Fruit fly (Drosophila melanogaster) whole organism, embryonic: Measurements from ENCODE around the gene CG15461.
A peak's percentile ranks its signal among the peaks of the same experiment; 100 is the strongest.

ENCODE experiments used
- Atf3 ChIP-seq: fragments of 200-800 bp; sonication (Bioruptor generic); optimal IDR thresholded peaks from 3 replicates; lab custom pipeline; 2016; ENCODE audit warnings: missing biosample characterization, missing genetic modification characterization
- CG11093 ChIP-seq: fragments of 200-800 bp; sonication (Bioruptor generic); IDR thresholded peaks from 3 replicates; pipeline ENCODE4 v1.3.6; 2022; ENCODE audit warnings: missing biosample characterization, missing genetic modification characterization
- CG11247 ChIP-seq: fragments of 200-800 bp; sonication (Bioruptor generic); IDR thresholded peaks from 2 replicates; pipeline ENCODE4 v1.3.6; 2022; ENCODE audit warnings: missing biosample characterization, missing genetic modification characterization
- CG11456 ChIP-seq: fragments of 200-800 bp; sonication (Bioruptor generic); IDR thresholded peaks from 3 replicates; pipeline ENCODE4 v1.3.6; 2022; ENCODE audit warnings: missing biosample characterization, missing genetic modification characterization
- CG12071 ChIP-seq: fragments of 200-800 bp; sonication (Bioruptor generic); optimal IDR thresholded peaks from 3 replicates; lab custom pipeline; 2018; ENCODE audit warnings: missing biosample characterization, mild to moderate bottlenecking, missing genetic modification characterization
- CG12391 ChIP-seq: fragments of 200-800 bp; sonication (Bioruptor generic); optimal IDR thresholded peaks from 3 replicates; lab custom pipeline; 2018; ENCODE audit warnings: missing biosample characterization, mild to moderate bottlenecking, missing genetic modification characterization, moderate library complexity
- CG12659 ChIP-seq: fragments of 200-800 bp; sonication (Bioruptor generic); optimal IDR thresholded peaks from 3 replicates; lab custom pipeline; 2017; ENCODE audit warnings: mild to moderate bottlenecking, missing biosample characterization, missing genetic modification reagents, missing genetic modification characterization
- CG13424 ChIP-seq: fragments of 200-800 bp; sonication (Bioruptor generic); optimal IDR thresholded peaks from 2 replicates; lab custom pipeline; 2019; ENCODE audit warnings: missing biosample characterization, mild to moderate bottlenecking, missing genetic modification characterization, moderate library complexity
- CG13894 ChIP-seq: fragments of 200-800 bp; sonication (Bioruptor generic); optimal IDR thresholded peaks from 3 replicates; lab custom pipeline; 2018; ENCODE audit warnings: missing biosample characterization, mild to moderate bottlenecking, missing genetic modification characterization, moderate library complexity
- CG14014 ChIP-seq: fragments of 200-800 bp; sonication (Bioruptor generic); IDR thresholded peaks from 2 replicates; pipeline ENCODE4 v1.3.6; 2022; ENCODE audit warnings: missing biosample characterization, missing genetic modification characterization
- CG15696 ChIP-seq: fragments of 200-800 bp; sonication (Bioruptor generic); optimal IDR thresholded peaks from 2 replicates; lab custom pipeline; 2019; ENCODE audit warnings: missing biosample characterization, mild to moderate bottlenecking, missing genetic modification characterization, moderate library complexity
- CG17912 ChIP-seq: fragments of 200-800 bp; sonication (Bioruptor generic); optimal IDR thresholded peaks from 2 replicates; lab custom pipeline; 2018; ENCODE audit warnings: missing biosample characterization, mild to moderate bottlenecking, missing genetic modification characterization
- CG18599 ChIP-seq: fragments of 200-800 bp; sonication (Bioruptor generic); optimal IDR thresholded peaks from 3 replicates; lab custom pipeline; 2017; ENCODE audit warnings: missing biosample characterization, missing genetic modification characterization, mild to moderate bottlenecking, moderate library complexity, missing genetic modification reagents
- CG30020 ChIP-seq: fragments of 200-800 bp; optimal IDR thresholded peaks from 2 replicates; lab custom pipeline; 2019; ENCODE audit warnings: missing biosample characterization, mild to moderate bottlenecking, missing genetic modification characterization, moderate library complexity
- CG31441 ChIP-seq: fragments of 200-800 bp; sonication (Bioruptor generic); IDR thresholded peaks from 2 replicates; pipeline ENCODE4 v1.3.6; 2022; ENCODE audit warnings: missing biosample characterization, missing genetic modification characterization
- CG32772 ChIP-seq: fragments of 200-800 bp; sonication (Bioruptor generic); IDR thresholded peaks from 2 replicates; pipeline ENCODE4 v1.3.6; 2022; ENCODE audit warnings: missing biosample characterization, missing genetic modification characterization
- CG3726 ChIP-seq: fragments of 200-800 bp; sonication (Bioruptor generic); IDR thresholded peaks from 3 replicates; pipeline ENCODE4, ENCODE4 v1.3.6; 2022; ENCODE audit warnings: missing biosample characterization, missing genetic modification characterization
- CG4328 ChIP-seq: fragments of 200-800 bp; sonication (Bioruptor generic); optimal IDR thresholded peaks from 3 replicates; lab custom pipeline; 2017; ENCODE audit warnings: missing biosample characterization, missing genetic modification reagents, missing genetic modification characterization
- CG6791 ChIP-seq: fragments of 200-800 bp; sonication (Bioruptor generic); IDR thresholded peaks from 3 replicates; pipeline ENCODE4 v1.3.6; 2022; ENCODE audit warnings: missing biosample characterization, missing genetic modification characterization; ENCODE audit not compliant: partially characterized antibody
- CG9797 ChIP-seq: fragments of 200-800 bp; sonication (Bioruptor generic); optimal IDR thresholded peaks from 3 replicates; lab custom pipeline; 2018; ENCODE audit warnings: missing biosample characterization, mild to moderate bottlenecking, missing genetic modification characterization
- CkIIα-i1 ChIP-seq: fragments of 200-800 bp; sonication (Bioruptor generic); IDR thresholded peaks from 2 replicates; pipeline ENCODE4 v1.3.6; 2022; ENCODE audit warnings: missing biosample characterization, missing genetic modification characterization
- CoRest ChIP-seq: fragments of 200-800 bp; sonication (Bioruptor generic); optimal IDR thresholded peaks from 3 replicates; lab custom pipeline; 2018; ENCODE audit warnings: missing biosample characterization, mild to moderate bottlenecking, missing genetic modification characterization, moderate library complexity
- Fer2 ChIP-seq: fragments of 200-800 bp; sonication (Bioruptor generic); optimal IDR thresholded peaks from 2 replicates; lab custom pipeline; 2018; ENCODE audit warnings: missing biosample characterization, mild to moderate bottlenecking, missing genetic modification characterization, moderate library complexity
- HmgZ ChIP-seq: fragments of 200-800 bp; sonication (Bioruptor generic); optimal IDR thresholded peaks from 2 replicates; lab custom pipeline; 2018; ENCODE audit warnings: missing biosample characterization, mild to moderate bottlenecking, missing genetic modification characterization
- Hr3 ChIP-seq: fragments of 200-800 bp; sonication (Bioruptor generic); optimal IDR thresholded peaks from 3 replicates; lab custom pipeline; 2016; ENCODE audit warnings: missing biosample characterization, missing genetic modification characterization
- Meics ChIP-seq: fragments of 200-800 bp; sonication (Bioruptor generic); optimal IDR thresholded peaks from 2 replicates; lab custom pipeline; 2017; ENCODE audit warnings: missing biosample characterization, mild to moderate bottlenecking, missing genetic modification characterization
- Myb ChIP-seq: fragments of 200-800 bp; sonication (Bioruptor generic); optimal IDR thresholded peaks from 2 replicates; lab custom pipeline; 2016; ENCODE audit warnings: missing biosample characterization, missing genetic modification characterization
- NFAT ChIP-seq: fragments of 200-800 bp; sonication (Bioruptor generic); IDR thresholded peaks from 2 replicates; pipeline ENCODE4 v1.3.6; 2022; ENCODE audit warnings: missing biosample characterization, missing genetic modification characterization
- NfI ChIP-seq: fragments of 200-800 bp; sonication (Bioruptor generic); optimal IDR thresholded peaks from 3 replicates; lab custom pipeline; 2018; ENCODE audit warnings: missing biosample characterization, mild to moderate bottlenecking, missing genetic modification characterization, moderate library complexity
- PHDP ChIP-seq: fragments of 200-800 bp; sonication (Bioruptor generic); optimal IDR thresholded peaks from 3 replicates; lab custom pipeline; 2018; ENCODE audit warnings: missing biosample characterization, mild to moderate bottlenecking, missing genetic modification characterization, moderate library complexity
- Poxn ChIP-seq: fragments of 200-800 bp; sonication (Bioruptor generic); IDR thresholded peaks from 2 replicates; pipeline ENCODE4 v1.3.6; 2022; ENCODE audit warnings: missing biosample characterization, missing genetic modification characterization
- Stat92E ChIP-seq, 3 experiments: fragments of >200 bp in 2 of 3; fragments of 200-800 bp in 1 of 3; sonication (Bioruptor generic) in 1 of 3; optimal IDR thresholded peaks; 2 replicates each; lab custom pipeline; 2017 to 2019; ENCODE audit warnings: missing biosample characterization in 3 of 3, missing genetic modification characterization in 3 of 3, mild to moderate bottlenecking in 1 of 3, moderate library complexity in 1 of 3
- Trl ChIP-seq, 3 experiments: fragments of >200 bp in 2 of 3; fragments of 200-800 bp in 1 of 3; sonication (Bioruptor generic) in 1 of 3; optimal IDR thresholded peaks; 2 replicates in 1 of 3; 3 replicates in 2 of 3; lab custom pipeline; 2016 to 2017; ENCODE audit warnings: missing biosample characterization in 1 of 3, missing genetic modification characterization in 1 of 3
- bcd ChIP-seq: fragments of 200-800 bp; sonication (Bioruptor generic); optimal IDR thresholded peaks from 2 replicates; lab custom pipeline; 2017; ENCODE audit warnings: missing biosample characterization, mild to moderate bottlenecking, missing genetic modification characterization
- caup ChIP-seq: fragments of 200-800 bp; sonication (Bioruptor generic); optimal IDR thresholded peaks from 3 replicates; lab custom pipeline; 2017; ENCODE audit warnings: missing biosample characterization, mild to moderate bottlenecking, missing genetic modification characterization, moderate library complexity; ENCODE audit not compliant: severe bottlenecking
- crp ChIP-seq, 2 experiments: fragments of 200-800 bp; sonication (Bioruptor generic); optimal IDR thresholded peaks; 2 replicates in 1 of 2; 3 replicates in 1 of 2; lab custom pipeline; 2017; ENCODE audit warnings: missing biosample characterization in 2 of 2, missing genetic modification characterization in 2 of 2, mild to moderate bottlenecking in 1 of 2, moderate library complexity in 1 of 2
- emc ChIP-seq: fragments of 200-800 bp; sonication (Bioruptor generic); optimal IDR thresholded peaks from 2 replicates; lab custom pipeline; 2016; ENCODE audit warnings: missing biosample characterization, missing genetic modification characterization
- esg ChIP-seq: fragments of 200-800 bp; sonication (Bioruptor generic); conservative IDR thresholded peaks from 2 replicates; pipeline ENCODE4 v1.3.6; 2022; ENCODE audit warnings: missing biosample characterization, missing genetic modification characterization
- grn ChIP-seq: fragments of 200-800 bp; sonication (Bioruptor generic); optimal IDR thresholded peaks from 3 replicates; lab custom pipeline; 2017; ENCODE audit warnings: missing biosample characterization, missing genetic modification characterization
- knrl ChIP-seq: fragments of 200-800 bp; sonication (Bioruptor generic); IDR thresholded peaks from 3 replicates; pipeline ENCODE4 v1.3.6; 2022; ENCODE audit warnings: missing biosample characterization, missing genetic modification characterization; ENCODE audit not compliant: partially characterized antibody
- phol ChIP-seq: fragments of 200-800 bp; sonication (Bioruptor generic); optimal IDR thresholded peaks from 3 replicates; lab custom pipeline; 2018; ENCODE audit warnings: missing biosample characterization, mild to moderate bottlenecking, missing genetic modification characterization, moderate library complexity
- pros ChIP-seq: fragments of 200-800 bp; sonication (Bioruptor generic); optimal IDR thresholded peaks from 3 replicates; lab custom pipeline; 2019; ENCODE audit warnings: missing biosample characterization, mild to moderate bottlenecking, missing genetic modification characterization, moderate library complexity
- sc ChIP-seq, 3 experiments: fragments of >200 bp in 2 of 3; fragments of 200-800 bp in 1 of 3; sonication (Bioruptor generic) in 1 of 3; optimal IDR thresholded peaks; 2 replicates in 2 of 3; 3 replicates in 1 of 3; lab custom pipeline; 2017; ENCODE audit warnings: mild to moderate bottlenecking in 1 of 3, missing biosample characterization in 1 of 3, missing genetic modification characterization in 1 of 3, missing genetic modification reagents in 1 of 3
- sens-2 ChIP-seq: fragments of 200-800 bp; sonication (Bioruptor generic); IDR thresholded peaks from 2 replicates; pipeline ENCODE4 v1.3.6; 2022; ENCODE audit warnings: missing biosample characterization, missing genetic modification characterization
- sqz ChIP-seq: fragments of 200-800 bp; sonication (Bioruptor generic); optimal IDR thresholded peaks from 3 replicates; lab custom pipeline; 2018; ENCODE audit warnings: missing biosample characterization, mild to moderate bottlenecking, missing genetic modification characterization
- stc ChIP-seq: fragments of 200-800 bp; sonication (Bioruptor generic); IDR thresholded peaks from 2 replicates; pipeline ENCODE4 v1.3.6; 2022; ENCODE audit warnings: missing biosample characterization, missing genetic modification characterization
- tna ChIP-seq: fragments of 200-800 bp; sonication (Bioruptor generic); IDR thresholded peaks from 2 replicates; pipeline ENCODE4 v1.3.6; 2022; ENCODE audit warnings: missing biosample characterization, missing genetic modification characterization; ENCODE audit not compliant: partially characterized antibody
- trem ChIP-seq: fragments of 200-800 bp; optimal IDR thresholded peaks from 3 replicates; lab custom pipeline; 2019; ENCODE audit warnings: missing biosample characterization, mild to moderate bottlenecking, missing genetic modification characterization, moderate library complexity

CG15461 gene

DNA sequence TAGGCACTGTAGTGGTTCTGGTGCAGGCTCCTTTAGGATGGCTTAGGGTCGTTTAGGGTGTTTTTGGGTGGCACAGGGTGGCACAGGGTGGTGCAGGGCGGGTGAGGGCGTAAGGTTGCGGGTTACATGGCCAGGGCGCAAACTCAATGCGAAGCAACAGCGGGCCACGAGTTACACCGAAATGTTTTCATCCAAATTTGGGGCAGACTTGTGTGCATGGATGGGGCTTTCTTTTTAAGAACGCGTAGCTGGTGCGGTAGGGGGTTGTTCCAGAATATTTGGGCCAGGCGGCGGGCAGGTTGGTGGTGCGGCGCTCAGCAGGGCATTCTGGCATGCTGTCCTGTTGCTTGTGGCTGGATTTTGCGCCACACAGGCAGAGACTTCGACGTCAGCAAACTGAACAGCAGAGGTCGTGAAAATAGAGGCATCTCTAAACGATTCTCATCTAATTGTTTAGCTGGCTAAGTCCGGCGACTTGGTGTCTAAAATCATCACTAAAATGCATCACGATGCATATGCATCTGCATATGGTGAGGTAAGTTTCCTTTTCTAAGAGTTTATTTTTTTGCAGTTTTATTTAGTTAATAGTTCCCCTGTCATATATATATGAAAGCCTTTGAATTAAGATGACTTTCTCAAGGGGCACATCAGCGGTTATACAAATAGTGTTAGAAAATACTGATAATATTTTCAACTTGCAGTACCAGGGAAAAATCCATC, 38.0 kb upstream of the CG15461 start (continued):
- TF ChIP-seq Myb (no peak), Poxn (no peak), bcd (GFP tag; lab: Kevin White, UChicago) (no peak), caup (GFP tag; lab: Kevin White, UChicago) (no peak), CG31441 (GFP tag; lab: Robert Waterston, UW) (no peak; the same call in 1 of the 2 replicates), CG12391 (tag; lab: Kevin White, UChicago) (no peak), CkIIα-i1 (GFP tag; lab: Robert Waterston, UW) (no peak), HmgZ (no peak), CG32772 (GFP tag; lab: Robert Waterston, UW) (no peak), CG12659 (GFP tag; lab: Kevin White, UChicago) (peak; percentile 1), CG30020 (tag; lab: Kevin White, UChicago) (no peak), phol (peak; percentile 0), stc (GFP tag; lab: Robert Waterston, UW) (no peak), esg (GFP tag; lab: Robert Waterston, UW) (no peak), sens-2 (GFP tag; lab: Robert Waterston, UW) (no peak), Fer2 (tag; lab: Kevin White, UChicago) (no peak), CG14014 (GFP tag; lab: Robert Waterston, UW) (no peak), knrl (no peak), CG11093 (GFP tag; lab: Robert Waterston, UW) (no peak), CG11456 (GFP tag; lab: Robert Waterston, UW) (no peak), Meics (GFP tag; lab: Kevin White, UChicago) (peak; percentile 48), CoRest (peak; percentile 1), CG3726 (GFP tag; lab: Robert Waterston, UW) (no peak), emc (GFP tag; lab: Kevin White, UChicago) (no peak), CG18599 (GFP tag; lab: Kevin White, UChicago) (peak; percentile 61), crp (GFP tag; optimal IDR thresholded peaks at IDR 0.05; lab: Kevin White, UChicago) (no peak), CG6791 (GFP tag; lab: Robert Waterston, UW) (no peak), Hr3 (GFP tag; lab: Kevin White, UChicago) (no peak), CG15696 (no peak), PHDP (tag; lab: Kevin White, UChicago) (no peak), CG12071 (GFP tag; lab: Kevin White, UChicago) (no peak), pros (no peak), CG9797 (GFP tag; lab: Kevin White, UChicago) (no peak), Atf3 (GFP tag; lab: Kevin White, UChicago) (no peak), CG13894 (tag; lab: Kevin White, UChicago) (peak; percentile 41), NFAT (GFP tag; lab: Robert Waterston, UW) (no peak), NfI (GFP tag; lab: Kevin White, UChicago) (peak; percentile 15), CG17912 (GFP tag; lab: Kevin White, UChicago) (no peak), tna (GFP tag; lab: Robert Waterston, UW) (no peak), Trl (optimal IDR thresholded peaks at IDR 0.05; lab: Kevin White, UChicago) (no peak), Trl (GFP tag; optimal IDR thresholded peaks at IDR 0.05; lab: Kevin White, UChicago) (no peak), CG11247 (GFP tag; lab: Robert Waterston, UW) (no peak), CG4328 (GFP tag; lab: Kevin White, UChicago) (no peak), trem (tag; lab: Kevin White, UChicago) (no peak), grn (GFP tag; lab: Kevin White, UChicago) (no peak), CG13424 (tag; lab: Kevin White, UChicago) (peak; percentile 18), Stat92E (GFP tag; optimal IDR thresholded peaks at IDR 0.05; lab: Kevin White, UChicago) (no peak), sc (optimal IDR thresholded peaks at IDR 0.05; lab: Kevin White, UChicago) (no peak), sc (GFP tag; optimal IDR thresholded peaks at IDR 0.05; lab: Kevin White, UChicago) (no peak), sqz (GFP tag; lab: Kevin White, UChicago) (no peak)
